Worm (Caenorhabditis elegans): ENCODE results near the gene pezo-1.
A peak's percentile ranks its signal among the peaks of the same experiment; 100 is the strongest.

pezo-1 gene

DNA sequence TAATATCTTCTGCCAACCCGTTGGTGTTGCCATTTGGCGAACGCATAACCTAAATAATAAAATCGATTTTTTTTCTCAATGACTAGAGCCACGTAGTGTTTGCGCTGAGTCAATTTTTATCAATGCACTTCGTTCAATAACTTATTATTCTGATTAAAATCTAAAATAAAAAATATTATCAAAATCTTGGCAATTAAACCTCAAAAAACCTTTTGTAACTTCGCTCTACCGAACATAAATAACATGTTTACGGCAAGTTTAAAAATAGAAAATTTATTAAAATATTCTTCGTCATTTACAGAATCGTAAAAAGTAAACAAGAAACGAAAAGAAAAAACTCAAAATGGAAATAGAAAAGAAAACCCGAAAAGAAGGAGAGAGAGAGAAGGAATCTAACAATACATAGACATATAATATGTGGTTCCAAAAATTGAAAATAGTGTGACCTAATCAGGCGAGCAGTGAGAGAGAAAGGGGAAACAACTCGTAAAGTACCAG is 23.2 kb downstream of the pezo-1 start, which contains the start of gene pigc-1:
Gene pigc-1, minus strand, starts transcription at position 51 of the 498 bp plus-strand sequence.
- TF ChIP-seq Y56A3A.18 (GFP tag; IDR thresholded peaks at IDR 0.05) = 0 out of 2 replicates have a peak, but pooled peaks have one; percentile 27
- TF ChIP-seq ztf-18 (tag; optimal IDR thresholded peaks at IDR 0.05) = no peak
- no peak for TF ChIP-seq snpc-4 (GFP tag; optimal IDR thresholded peaks at IDR 0.05)
- TF ChIP-seq snpc-4 (tag; optimal IDR thresholded peaks at IDR 0.05) = peak in 1 of 4 experiments; percentile 30
- TF ChIP-seq K11D2.4 (GFP tag; IDR thresholded peaks at IDR 0.05) = no peak
- no peak for TF ChIP-seq ztf-6 (GFP tag; IDR thresholded peaks at IDR 0.05)
- 0 out of 2 replicates have a peak, but pooled peaks have one; percentile 10 for TF ChIP-seq B0336.3 (GFP tag; IDR thresholded peaks at IDR 0.05)
- TF ChIP-seq madf-6 (GFP tag; IDR thresholded peaks at IDR 0.05) = peak; percentile 24; the same call in 1 of the 2 replicates
- TF ChIP-seq Y53G8AR.9 (GFP tag; conservative IDR thresholded peaks at IDR 0.05) = no peak
- no peak for TF ChIP-seq C17E4.6 (GFP tag; IDR thresholded peaks at IDR 0.05)

ce11 chrIV:9341591-9341990 is 24.7 kb downstream of the pezo-1 start, which contains the start of gene vps-26:
Gene vps-26, minus strand, starts transcription at chrIV:9341790.
- no peak for TF ChIP-seq cebp-1 (GFP tag; IDR thresholded peaks at IDR 0.05)
- peak; percentile 23 for TF ChIP-seq cebp-1 (tag; optimal IDR thresholded peaks at IDR 0.05)
- TF ChIP-seq mcd-1 (GFP tag; IDR thresholded peaks at IDR 0.05) = peak; percentile 84
- peak; percentile 22 for TF ChIP-seq efl-1 (GFP tag; optimal IDR thresholded peaks at IDR 0.05)
- TF ChIP-seq him-1 (tag; optimal IDR thresholded peaks at IDR 0.05) = peak; percentile 22
- TF ChIP-seq dox-1 (GFP tag; IDR thresholded peaks at IDR 0.05) = no peak
- no peak for TF ChIP-seq F55B11.4 (tag; optimal IDR thresholded peaks at IDR 0.05; ENCODE audit: borderline replicate concordance, insufficient read depth)
- TF ChIP-seq snpc-4 (GFP tag; optimal IDR thresholded peaks at IDR 0.05) = no peak
- peak in 1 of 4 experiments; percentile 6 for TF ChIP-seq snpc-4 (tag; optimal IDR thresholded peaks at IDR 0.05)

ce11 chrIV:9339205-9339604 is 27.1 kb downstream of the pezo-1 start, which contains the start of gene T20D3.6:
Gene T20D3.6, minus strand, starts transcription at chrIV:9339305.
- no peak for TF ChIP-seq nhr-179 (tag; optimal IDR thresholded peaks at IDR 0.05)
- TF ChIP-seq nfya-2 (GFP tag; IDR thresholded peaks at IDR 0.05) = no peak
- no peak for TF ChIP-seq sea-2 (GFP tag; IDR thresholded peaks at IDR 0.05)
- TF ChIP-seq K11D2.4 (GFP tag; IDR thresholded peaks at IDR 0.05) = no peak

ce11 chrIV:9336538-9337090 is 29.7 kb downstream of the pezo-1 start, which contains the start of gene T20D3.5:
Gene T20D3.5, plus strand, starts transcription at chrIV:9337040.
- TF ChIP-seq him-1 (tag; optimal IDR thresholded peaks at IDR 0.05) (peak; percentile 45), C17E4.6 (GFP tag; IDR thresholded peaks at IDR 0.05) (no peak)

DNA sequence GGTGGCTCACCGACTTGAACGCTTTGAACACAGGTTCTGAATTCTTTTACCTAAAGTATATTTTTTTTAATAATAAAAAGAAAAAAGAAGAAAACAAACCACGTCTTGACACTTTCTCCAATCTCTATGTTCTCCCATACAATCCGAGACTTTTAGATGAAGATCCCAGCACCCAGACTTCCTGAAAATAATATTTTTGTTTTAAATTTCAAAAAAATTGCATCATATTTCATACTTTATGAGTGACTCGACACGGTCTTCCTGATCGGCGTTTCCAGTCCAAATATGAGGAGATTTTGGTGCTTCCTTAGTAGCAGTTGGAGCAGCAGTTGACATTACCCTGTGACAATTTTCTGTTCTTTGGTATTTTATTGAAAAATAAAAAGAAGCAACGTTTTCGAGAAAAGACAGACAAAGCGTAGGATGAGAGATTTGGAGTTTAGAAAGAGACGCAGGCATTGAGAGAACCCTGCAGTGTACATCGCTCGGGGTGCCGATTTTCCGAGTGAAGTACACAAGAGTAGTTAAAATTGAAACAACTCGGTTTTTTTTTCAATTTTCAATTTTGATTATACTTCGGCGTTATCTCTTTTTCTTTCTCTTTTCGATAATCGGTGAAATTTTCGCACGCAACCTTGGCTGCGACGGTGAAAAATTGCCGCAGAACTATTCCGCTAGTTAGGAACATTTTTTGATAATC is 30.6 kb downstream of the pezo-1 start, which contains the start of the genes coa-4 and T20D3.14:
Gene coa-4, minus strand, starts transcription at position 51 of the 700 bp plus-strand sequence.
Gene T20D3.14, minus strand, starts transcription at position 358 of the 700 bp plus-strand sequence.
- TF ChIP-seq snpc-1.3 (tag; optimal IDR thresholded peaks at IDR 0.05; ENCODE audit: insufficient read depth) (no peak), Y79H2A.3 (GFP tag; conservative IDR thresholded peaks at IDR 0.05) (no peak), snpc-1.1 (tag; optimal IDR thresholded peaks at IDR 0.05; ENCODE audit: insufficient read depth) (no peak), attf-5 (GFP tag; optimal IDR thresholded peaks at IDR 0.05) (peak; percentile 43), egl-18 (GFP tag; IDR thresholded peaks at IDR 0.05) (no peak), hlh-26 (GFP tag; conservative IDR thresholded peaks at IDR 0.05) (no peak), hmg-1.2 (GFP tag; IDR thresholded peaks at IDR 0.05) (peak; percentile 75), dpff-1 (tag; optimal IDR thresholded peaks at IDR 0.05) (no peak), mcd-1 (GFP tag; IDR thresholded peaks at IDR 0.05) (peak; percentile 42; the same call in 1 of the 2 replicates), ZK185.1 (tag; optimal IDR thresholded peaks at IDR 0.05; ENCODE audit: poor library complexity, severe bottlenecking) (peak; percentile 53), mes-4 (tag; optimal IDR thresholded peaks at IDR 0.05) (no peak), Y67H2A.10 (GFP tag; conservative IDR thresholded peaks at IDR 0.05) (no peak), pha-4 (tag; optimal IDR thresholded peaks at IDR 0.05) (peak; percentile 15), nhr-80 (tag; optimal IDR thresholded peaks at IDR 0.05) (peak; percentile 71), mxl-1 (tag; optimal IDR thresholded peaks at IDR 0.05) (no peak), F39B2.1 (GFP tag; IDR thresholded peaks at IDR 0.05) (no peak), efl-1 (GFP tag; optimal IDR thresholded peaks at IDR 0.05) (no peak), B0336.3 (GFP tag; IDR thresholded peaks at IDR 0.05) (0 out of 2 replicates have a peak, but pooled peaks have one; percentile 26), ceh-40 (GFP tag; IDR thresholded peaks at IDR 0.05) (0 out of 2 replicates have a peak, but pooled peaks have one; percentile 13), egl-44 (GFP tag; IDR thresholded peaks at IDR 0.05) (0 out of 2 replicates have a peak, but pooled peaks have one; percentile 21), lin-40 (tag; optimal IDR thresholded peaks at IDR 0.05) (peak; percentile 32)
